Fruit fly (Drosophila melanogaster) whole organism, embryonic: ENCODE results near the gene Z600.

Source experiments
- ATbp ChIP-seq: fragments of 200-800 bp; sonication (Bioruptor generic); optimal IDR thresholded peaks from 2 replicates; lab custom pipeline; 2017; ENCODE audit warnings: missing biosample characterization, mild to moderate bottlenecking, missing genetic modification characterization, missing genetic modification reagents
- Asciz ChIP-seq: fragments of 200-800 bp; sonication (Bioruptor generic); optimal IDR thresholded peaks from 2 replicates; lab custom pipeline; 2017; ENCODE audit warnings: missing biosample characterization, mild to moderate bottlenecking, missing genetic modification characterization, missing genetic modification reagents
- C15 ChIP-seq: fragments of 200-800 bp; sonication (Bioruptor generic); IDR thresholded peaks from 3 replicates; pipeline ENCODE4 v1.3.6; 2022; ENCODE audit warnings: missing biosample characterization, missing genetic modification characterization
- CG1024 ChIP-seq: fragments of 200-800 bp; sonication (Bioruptor generic); IDR thresholded peaks from 2 replicates; pipeline ENCODE4 v1.3.6; 2022; ENCODE audit warnings: missing biosample characterization, missing genetic modification characterization
- CG10321 ChIP-seq: fragments of 200-800 bp; sonication (Bioruptor generic); IDR thresholded peaks from 2 replicates; pipeline ENCODE4 v1.3.6; 2022; ENCODE audit warnings: missing biosample characterization, missing genetic modification characterization
- CG10431 ChIP-seq: fragments of 200-800 bp; sonication (Bioruptor generic); optimal IDR thresholded peaks from 3 replicates; lab custom pipeline; 2018; ENCODE audit warnings: missing biosample characterization, mild to moderate bottlenecking, missing genetic modification characterization
- CG10959 ChIP-seq: fragments of 200-800 bp; sonication (Bioruptor generic); IDR thresholded peaks from 2 replicates; pipeline ENCODE4 v1.3.6; 2022; ENCODE audit warnings: missing biosample characterization, missing genetic modification characterization
- CG11398 ChIP-seq: fragments of 200-800 bp; sonication (Bioruptor generic); optimal IDR thresholded peaks from 2 replicates; lab custom pipeline; 2016; ENCODE audit warnings: missing biosample characterization, missing genetic modification characterization
- CG11695 ChIP-seq: fragments of 200-800 bp; sonication (Bioruptor generic); IDR thresholded peaks from 3 replicates; pipeline ENCODE4 v1.3.6; 2022; ENCODE audit warnings: missing biosample characterization, missing genetic modification characterization
- CG13287 ChIP-seq: fragments of 200-800 bp; sonication (Bioruptor generic); IDR thresholded peaks from 2 replicates; pipeline ENCODE4 v1.3.6; 2022; ENCODE audit warnings: missing biosample characterization, missing genetic modification characterization; ENCODE audit not compliant: partially characterized antibody
- CG14014 ChIP-seq: fragments of 200-800 bp; sonication (Bioruptor generic); IDR thresholded peaks from 2 replicates; pipeline ENCODE4 v1.3.6; 2022; ENCODE audit warnings: missing biosample characterization, missing genetic modification characterization
- CG15601 ChIP-seq: fragments of 200-800 bp; sonication (Bioruptor generic); optimal IDR thresholded peaks from 3 replicates; lab custom pipeline; 2019; ENCODE audit warnings: missing biosample characterization, mild to moderate bottlenecking, missing genetic modification characterization, moderate library complexity
- CG1602 ChIP-seq: fragments of 200-800 bp; sonication (Bioruptor generic); optimal IDR thresholded peaks from 3 replicates; lab custom pipeline; 2016; ENCODE audit warnings: missing biosample characterization, missing genetic modification characterization
- CG17361 ChIP-seq: fragments of 200-800 bp; sonication (Bioruptor generic); IDR thresholded peaks from 3 replicates; pipeline ENCODE4 v1.3.6; 2022; ENCODE audit warnings: missing biosample characterization, missing genetic modification characterization
- CG18764 ChIP-seq: fragments of 200-800 bp; sonication (Bioruptor generic); optimal IDR thresholded peaks from 3 replicates; lab custom pipeline; 2016; ENCODE audit warnings: missing biosample characterization, missing genetic modification characterization
- CG2678 ChIP-seq: fragments of 200-800 bp; sonication (Bioruptor generic); optimal IDR thresholded peaks from 3 replicates; lab custom pipeline; 2019; ENCODE audit warnings: missing biosample characterization, mild to moderate bottlenecking, missing genetic modification characterization, moderate library complexity
- CG3163 ChIP-seq: fragments of 200-800 bp; sonication (Bioruptor generic); optimal IDR thresholded peaks from 3 replicates; lab custom pipeline; 2016; ENCODE audit warnings: missing biosample characterization, missing genetic modification characterization
- CG4282 ChIP-seq: fragments of 200-800 bp; sonication (Bioruptor generic); optimal IDR thresholded peaks from 2 replicates; lab custom pipeline; 2016; ENCODE audit warnings: missing biosample characterization, missing genetic modification characterization
- CG4707 ChIP-seq: fragments of 200-800 bp; sonication (Bioruptor generic); optimal IDR thresholded peaks from 2 replicates; lab custom pipeline; 2018; ENCODE audit warnings: missing biosample characterization, mild to moderate bottlenecking, missing genetic modification characterization, moderate library complexity
- CG8388 ChIP-seq: fragments of 200-800 bp; sonication (Bioruptor generic); optimal IDR thresholded peaks from 2 replicates; lab custom pipeline; 2019; ENCODE audit warnings: missing biosample characterization, mild to moderate bottlenecking, missing genetic modification characterization, moderate library complexity
- CTCF ChIP-seq: fragments of 200-800 bp; sonication (Bioruptor generic); optimal IDR thresholded peaks from 2 replicates; lab custom pipeline; 2017; ENCODE audit warnings: missing biosample characterization, mild to moderate bottlenecking, missing genetic modification characterization, moderate library complexity
- Dad ChIP-seq: fragments of 200-800 bp; sonication (Bioruptor generic); optimal IDR thresholded peaks from 3 replicates; lab custom pipeline; 2016; ENCODE audit warnings: missing biosample characterization, missing genetic modification characterization
- Dbx ChIP-seq: fragments of 200-800 bp; sonication (Bioruptor generic); IDR thresholded peaks from 3 replicates; pipeline ENCODE4 v1.3.6; 2022; ENCODE audit warnings: missing biosample characterization, missing genetic modification characterization
- HHEX ChIP-seq: fragments of 200-800 bp; sonication (Bioruptor generic); optimal IDR thresholded peaks from 3 replicates; lab custom pipeline; 2017; ENCODE audit warnings: missing biosample characterization, mild to moderate bottlenecking, missing genetic modification characterization, missing genetic modification reagents
- Jarid2 ChIP-seq: fragments of 200-800 bp; sonication (Bioruptor generic); optimal IDR thresholded peaks from 3 replicates; lab custom pipeline; 2017; ENCODE audit warnings: mild to moderate bottlenecking, missing biosample characterization, missing genetic modification reagents, missing genetic modification characterization
- Pdp1 ChIP-seq, 2 experiments: fragments of 200-800 bp; sonication (Bioruptor generic); optimal IDR thresholded peaks; 3 replicates each; lab custom pipeline; 2016; ENCODE audit warnings: missing biosample characterization in 2 of 2, missing genetic modification characterization in 2 of 2, mild to moderate bottlenecking in 1 of 2, moderate library complexity in 1 of 2
- Side ChIP-seq: fragments of 200-800 bp; sonication (Bioruptor generic); optimal IDR thresholded peaks from 2 replicates; lab custom pipeline; 2016; ENCODE audit warnings: missing biosample characterization, missing genetic modification characterization
- Six4 ChIP-seq: fragments of 200-800 bp; sonication (Bioruptor generic); optimal IDR thresholded peaks from 2 replicates; lab custom pipeline; 2016; ENCODE audit warnings: missing biosample characterization, missing genetic modification characterization
- Trl ChIP-seq, 3 experiments: fragments of >200 bp in 2 of 3; fragments of 200-800 bp in 1 of 3; sonication (Bioruptor generic) in 1 of 3; optimal IDR thresholded peaks; 2 replicates in 1 of 3; 3 replicates in 2 of 3; lab custom pipeline; 2016 to 2017; ENCODE audit warnings: missing biosample characterization in 1 of 3, missing genetic modification characterization in 1 of 3
- ara ChIP-seq: fragments of 200-800 bp; sonication (Bioruptor generic); IDR thresholded peaks from 2 replicates; pipeline ENCODE4 v1.3.6; 2022; ENCODE audit warnings: missing biosample characterization, missing genetic modification characterization
- ato ChIP-seq: fragments of 200-800 bp; sonication (Bioruptor generic); IDR thresholded peaks from 2 replicates; pipeline ENCODE4 v1.3.6; 2022; ENCODE audit warnings: missing biosample characterization, missing genetic modification characterization; ENCODE audit not compliant: partially characterized antibody
- br ChIP-seq: fragments of >200 bp; optimal IDR thresholded peaks from 2 replicates; lab custom pipeline; 2017
- corto ChIP-seq: fragments of 200-800 bp; sonication (Bioruptor generic); optimal IDR thresholded peaks from 2 replicates; lab custom pipeline; 2016; ENCODE audit warnings: missing biosample characterization, mild to moderate bottlenecking, missing genetic modification characterization, moderate library complexity
- exex ChIP-seq: fragments of 200-800 bp; sonication (Bioruptor generic); optimal IDR thresholded peaks from 4 replicates; lab custom pipeline; 2018; ENCODE audit warnings: missing biosample characterization, mild to moderate bottlenecking, missing genetic modification characterization, moderate library complexity
- fd3F ChIP-seq: fragments of 200-800 bp; sonication (Bioruptor generic); optimal IDR thresholded peaks from 2 replicates; lab custom pipeline; 2018; ENCODE audit warnings: missing biosample characterization, mild to moderate bottlenecking, missing genetic modification characterization, moderate library complexity
- grau ChIP-seq: fragments of 200-800 bp; optimal IDR thresholded peaks from 3 replicates; lab custom pipeline; 2019; ENCODE audit warnings: missing biosample characterization, mild to moderate bottlenecking, missing genetic modification characterization, moderate library complexity
- hb ChIP-seq: fragments of 200-800 bp; sonication (Bioruptor generic); IDR thresholded peaks from 3 replicates; pipeline ENCODE4 v1.3.6; 2022; ENCODE audit warnings: missing biosample characterization, missing genetic modification characterization; ENCODE audit not compliant: partially characterized antibody
- kah ChIP-seq: fragments of 200-800 bp; sonication (Bioruptor generic); optimal IDR thresholded peaks from 2 replicates; lab custom pipeline; 2018; ENCODE audit warnings: missing biosample characterization, mild to moderate bottlenecking, missing genetic modification characterization
- mam ChIP-seq: fragments of 200-800 bp; sonication (Bioruptor generic); optimal IDR thresholded peaks from 3 replicates; lab custom pipeline; 2016; ENCODE audit warnings: missing biosample characterization, missing genetic modification characterization
- nerfin-1 ChIP-seq: fragments of 200-800 bp; sonication (Bioruptor generic); optimal IDR thresholded peaks from 3 replicates; lab custom pipeline; 2019; ENCODE audit warnings: missing biosample characterization, mild to moderate bottlenecking, missing genetic modification characterization, moderate library complexity
- sd ChIP-seq: fragments of 200-800 bp; sonication (Bioruptor generic); optimal IDR thresholded peaks from 3 replicates; lab custom pipeline; 2018; ENCODE audit warnings: missing biosample characterization, mild to moderate bottlenecking, missing genetic modification characterization, moderate library complexity
- shn ChIP-seq: fragments of 200-800 bp; sonication (Bioruptor generic); optimal IDR thresholded peaks from 3 replicates; lab custom pipeline; 2016; ENCODE audit warnings: missing biosample characterization, missing genetic modification characterization
- sqz ChIP-seq: fragments of 200-800 bp; sonication (Bioruptor generic); optimal IDR thresholded peaks from 3 replicates; lab custom pipeline; 2018; ENCODE audit warnings: missing biosample characterization, mild to moderate bottlenecking, missing genetic modification characterization
- sug ChIP-seq: fragments of 200-800 bp; optimal IDR thresholded peaks from 2 replicates; lab custom pipeline; 2019; ENCODE audit warnings: missing biosample characterization, mild to moderate bottlenecking, missing genetic modification characterization, moderate library complexity
- tll ChIP-seq, 2 experiments: fragments of 200-800 bp in 1 of 2; fragments of >200 bp in 1 of 2; sonication (Bioruptor generic) in 1 of 2; optimal IDR thresholded peaks; 2 replicates each; lab custom pipeline; 2017 to 2019; ENCODE audit warnings: missing biosample characterization in 2 of 2, missing genetic modification characterization in 2 of 2, mild to moderate bottlenecking in 1 of 2, moderate library complexity in 1 of 2
- toy ChIP-seq: fragments of 200-800 bp; sonication (Bioruptor generic); IDR thresholded peaks from 2 replicates; pipeline ENCODE4 v1.3.6; 2022; ENCODE audit warnings: missing biosample characterization, missing genetic modification characterization
- unc-4 ChIP-seq: fragments of 200-800 bp; sonication (Bioruptor generic); IDR thresholded peaks from 2 replicates; pipeline ENCODE4 v1.3.6; 2022; ENCODE audit warnings: missing biosample characterization, missing genetic modification characterization; ENCODE audit not compliant: partially characterized antibody
- vvl ChIP-seq: fragments of 200-800 bp; sonication (Bioruptor generic); IDR thresholded peaks from 2 replicates; pipeline ENCODE4 v1.3.6; 2022; ENCODE audit warnings: missing biosample characterization, missing genetic modification characterization

Z600 gene

dm6 chr3L:15493886-15494598, 14.8 kb upstream of the Z600 start (continued):
- TF ChIP-seq CG4282 (no peak), Dad (no peak), Six4 (GFP tag; lab: Kevin White, UChicago) (no peak), shn (no peak), CG11398 (no peak), unc-4 (no peak), CG18764 (GFP tag; lab: Kevin White, UChicago) (peak; percentile 77), CG8388 (GFP tag; lab: Kevin White, UChicago) (peak; percentile 21), CG10321 (GFP tag; lab: Robert Waterston, UW) (no peak), corto (GFP tag; lab: Kevin White, UChicago) (no peak), Side (GFP tag; lab: Kevin White, UChicago) (no peak), tll (GFP tag; optimal IDR thresholded peaks at IDR 0.05; lab: Kevin White, UChicago) (no peak), HHEX (GFP tag; lab: Kevin White, UChicago) (no peak), CG1602 (GFP tag; lab: Kevin White, UChicago) (no peak), CG14014 (no peak), C15 (GFP tag; lab: Robert Waterston, UW) (no peak), toy (no peak), CG13287 (peak; percentile 21; the same call in 1 of the 2 replicates), fd3F (GFP tag; lab: Kevin White, UChicago) (no peak)

DNA sequence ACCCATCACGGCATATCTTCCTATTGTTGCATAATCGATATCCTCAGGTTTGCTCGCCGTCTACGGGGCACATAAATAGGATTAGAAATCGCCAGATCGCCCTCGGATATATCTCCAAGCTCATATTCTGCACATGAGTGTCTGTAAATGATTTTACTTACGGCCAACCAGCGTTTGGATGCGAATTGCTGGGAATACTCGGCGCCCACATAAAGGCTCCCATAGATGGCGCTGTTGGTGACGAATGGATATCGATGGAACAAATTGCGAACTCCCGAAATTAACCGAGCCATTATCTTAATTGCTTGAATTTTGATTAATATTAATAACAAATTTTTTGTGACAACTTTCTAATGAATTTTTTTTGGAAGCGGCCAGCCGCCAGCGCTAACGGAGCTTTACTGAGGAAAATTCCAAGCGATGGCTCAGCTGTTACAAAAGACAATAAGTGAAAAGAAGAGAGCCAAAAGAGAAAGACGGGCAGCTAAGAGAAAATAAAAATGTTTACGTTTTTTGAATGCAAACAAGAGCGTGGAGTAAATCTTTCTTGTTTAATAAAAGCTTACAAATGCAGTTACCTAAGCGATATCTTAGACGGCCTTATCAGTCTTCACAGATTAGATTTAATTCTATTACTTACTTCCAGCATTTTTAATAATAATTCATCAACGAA, 14.1 kb upstream of the Z600 start:
- peak; percentile 21 for TF ChIP-seq exex
- TF ChIP-seq CG17361 (GFP tag; lab: Robert Waterston, UW) = 0 out of 3 replicates have a peak, but pooled peaks have one; percentile 8
- peak in 1 of 2 experiments; percentile 51 for TF ChIP-seq Pdp1 (GFP tag; optimal IDR thresholded peaks at IDR 0.05; lab: Kevin White, UChicago)
- TF ChIP-seq Asciz = peak; percentile 51
- peak; percentile 38 for TF ChIP-seq sqz (GFP tag; lab: Kevin White, UChicago)
- TF ChIP-seq CG1024 (GFP tag; lab: Robert Waterston, UW) = 0 out of 2 replicates have a peak, but pooled peaks have one; percentile 7
- peak; percentile 20 for TF ChIP-seq CG15601
- TF ChIP-seq hb (GFP tag; lab: Robert Waterston, UW) = no peak
- TF ChIP-seq CTCF (GFP tag; lab: Kevin White, UChicago) = peak; percentile 88
- TF ChIP-seq CG10431 (GFP tag; lab: Kevin White, UChicago) = peak; percentile 11
- no peak for TF ChIP-seq br (lab: Kevin White, UChicago)
- TF ChIP-seq kah (GFP tag; lab: Kevin White, UChicago) = peak; percentile 3
- TF ChIP-seq vvl (GFP tag; lab: Robert Waterston, UW) = 0 out of 2 replicates have a peak, but pooled peaks have one; percentile 0
- TF ChIP-seq CG11695 (GFP tag; lab: Robert Waterston, UW) = no peak
- peak; percentile 56 to 65 for TF ChIP-seq Trl (optimal IDR thresholded peaks at IDR 0.05; lab: Kevin White, UChicago)
- TF ChIP-seq Trl (GFP tag; optimal IDR thresholded peaks at IDR 0.05; lab: Kevin White, UChicago) = no peak
- peak; percentile 20 for TF ChIP-seq CG2678 (tag; lab: Kevin White, UChicago)
- peak; percentile 49 for TF ChIP-seq sd
- peak; percentile 1 for TF ChIP-seq sug (tag; lab: Kevin White, UChicago)
- TF ChIP-seq ato (GFP tag; lab: Robert Waterston, UW) = 0 out of 2 replicates have a peak, but pooled peaks have one; percentile 35
- TF ChIP-seq Dbx (GFP tag; lab: Robert Waterston, UW) = 0 out of 3 replicates have a peak, but pooled peaks have one; percentile 35
- no peak for TF ChIP-seq Jarid2 (GFP tag; lab: Kevin White, UChicago)
- TF ChIP-seq CG4707 (GFP tag; lab: Kevin White, UChicago) = peak; percentile 1
- TF ChIP-seq CG10959 (GFP tag; lab: Robert Waterston, UW) = no peak
- TF ChIP-seq grau = no peak
- TF ChIP-seq CG3163 (GFP tag; lab: Kevin White, UChicago) = peak; percentile 86
- TF ChIP-seq nerfin-1 (tag; lab: Kevin White, UChicago) = peak; percentile 7
- TF ChIP-seq mam = no peak
- peak; percentile 35 for TF ChIP-seq ATbp (GFP tag; lab: Kevin White, UChicago)
- TF ChIP-seq ara (GFP tag; lab: Robert Waterston, UW) = peak; percentile 47; the same call in 1 of the 2 replicates
